Worm (Caenorhabditis elegans): Measurements from ENCODE around the gene frpr-16.

DNA sequence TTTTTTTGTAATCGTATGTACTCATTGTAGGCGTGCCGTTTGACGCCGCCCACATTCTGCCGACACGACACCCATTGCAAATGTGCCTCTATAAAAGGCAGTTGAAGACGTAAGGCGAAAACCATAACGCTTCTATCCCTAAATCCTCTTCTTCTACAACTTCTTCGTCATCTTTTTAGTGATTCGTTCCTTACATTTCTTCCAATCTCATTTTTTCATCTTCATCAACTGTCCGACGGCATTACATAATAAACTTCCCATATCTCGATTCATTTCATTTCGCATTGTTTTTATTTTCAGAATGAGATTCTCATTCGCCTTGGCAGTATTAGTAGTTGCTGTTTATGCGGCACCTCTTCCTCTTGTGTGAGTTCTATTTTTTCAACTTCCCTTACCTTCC lies 10.7 kb downstream of the frpr-16 start, which contains the start of gene ZK84.1:
- no peak for TF ChIP-seq fkh-10 (GFP tag; optimal IDR thresholded peaks at IDR 0.05)
- TF ChIP-seq tbx-2 (tag; optimal IDR thresholded peaks at IDR 0.05), result no peak
- TF ChIP-seq ceh-31 (tag; optimal IDR thresholded peaks at IDR 0.05), result no peak
- TF ChIP-seq ztf-16 (tag; optimal IDR thresholded peaks at IDR 0.05), result no peak

All from whole organism, late embryonic.